Fruit fly (Drosophila melanogaster) ovary, adult (tissue): ENCODE data around the gene Dad1.

Experiments
- CG17801 ChIP-seq: fragments of 200-800 bp; optimal IDR thresholded peaks from 2 replicates; lab custom pipeline; 2019; ENCODE audit warnings: missing biosample characterization, mild to moderate bottlenecking, missing genetic modification characterization, moderate library complexity; ENCODE audit not compliant: partially characterized antibody

The Dad1 gene

DNA sequence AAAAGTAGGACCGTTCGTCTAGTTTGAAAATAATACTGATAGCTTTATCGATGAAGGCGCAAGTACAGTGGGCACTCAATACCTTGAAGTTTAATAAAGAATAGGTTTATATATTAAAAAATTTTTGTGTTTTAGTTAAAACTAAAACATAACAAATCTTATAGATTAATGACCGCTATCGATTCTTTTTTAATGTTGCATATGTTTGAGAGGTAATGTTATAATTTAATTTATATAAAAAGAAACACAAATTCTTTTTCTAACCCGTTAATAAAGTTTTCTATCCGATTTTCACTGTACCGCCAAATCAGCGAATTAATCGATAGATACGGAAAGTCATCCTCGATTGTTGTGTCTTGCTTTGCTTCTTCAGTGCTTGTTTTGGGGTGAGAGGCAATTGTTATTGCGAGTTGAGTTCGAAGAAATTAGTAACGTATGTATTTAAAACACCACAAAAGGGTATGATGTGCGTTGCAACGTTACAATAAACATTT, at the start of gene Dad1, which contains the start of gene CG13384:
Gene Dad1 (minus strand): TSS at position 30 of the 494 bp plus-strand sequence.
Gene CG13384 (plus strand): TSS at position 348 of the 494 bp plus-strand sequence.
- peak; percentile 98 for TF ChIP-seq CG17801 (GFP tag; lab: Kevin White, UChicago)

- no peak for TF ChIP-seq CG17801 (GFP tag; lab: Kevin White, UChicago)
Observed at dm6 chr2L:8433512-8433911, 49.6 kb upstream of the Dad1 start, which contains the start of gene grk. TSS of gene grk (minus strand) at chr2L:8433598.

dm6 chr2L:8432130-8432529, 48.2 kb upstream of the Dad1 start:
- no peak for TF ChIP-seq CG17801 (GFP tag; lab: Kevin White, UChicago)

dm6 chr2L:8426801-8427200, 42.9 kb upstream of the Dad1 start:
- TF ChIP-seq CG17801 (GFP tag; lab: Kevin White, UChicago), result no peak

DNA sequence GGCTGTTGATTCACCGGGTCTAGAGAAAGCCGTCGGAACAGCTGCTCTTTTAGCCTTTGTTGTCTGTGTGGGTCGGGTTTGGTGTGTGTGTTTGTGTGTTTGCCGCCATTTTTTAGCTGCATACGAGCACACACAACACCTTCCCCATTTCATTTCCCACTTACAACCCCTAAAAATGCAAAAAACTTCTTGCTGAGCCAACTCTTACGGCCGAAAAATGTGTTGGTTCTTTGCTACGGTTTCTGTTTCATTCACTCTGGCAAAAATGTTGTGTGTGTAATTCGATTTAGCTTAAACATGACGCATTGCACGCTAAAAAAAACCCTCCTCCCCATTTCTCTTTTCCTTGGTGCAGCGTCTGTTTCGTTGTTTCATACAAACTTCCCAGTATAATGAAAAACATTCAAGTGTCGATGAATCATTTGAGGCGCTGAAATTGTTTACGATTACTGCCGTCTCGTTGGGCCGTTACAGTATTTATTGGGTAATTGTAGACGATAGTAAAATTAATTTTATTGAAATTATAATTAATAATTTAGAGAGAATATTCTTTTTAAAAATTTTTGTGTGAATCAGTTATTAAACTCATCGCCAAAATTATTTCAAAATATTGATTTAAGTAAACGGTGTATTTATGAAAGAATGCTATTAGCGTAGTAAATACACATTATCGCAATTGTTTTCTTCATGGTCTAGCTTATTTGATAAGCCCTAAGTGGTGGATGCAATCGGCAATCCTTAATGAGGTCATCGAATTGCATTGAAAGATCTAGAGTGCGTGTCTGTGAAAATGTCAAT, 42.2 kb upstream of the Dad1 start:
- TF ChIP-seq CG17801 (GFP tag; lab: Kevin White, UChicago), result no peak

DNA sequence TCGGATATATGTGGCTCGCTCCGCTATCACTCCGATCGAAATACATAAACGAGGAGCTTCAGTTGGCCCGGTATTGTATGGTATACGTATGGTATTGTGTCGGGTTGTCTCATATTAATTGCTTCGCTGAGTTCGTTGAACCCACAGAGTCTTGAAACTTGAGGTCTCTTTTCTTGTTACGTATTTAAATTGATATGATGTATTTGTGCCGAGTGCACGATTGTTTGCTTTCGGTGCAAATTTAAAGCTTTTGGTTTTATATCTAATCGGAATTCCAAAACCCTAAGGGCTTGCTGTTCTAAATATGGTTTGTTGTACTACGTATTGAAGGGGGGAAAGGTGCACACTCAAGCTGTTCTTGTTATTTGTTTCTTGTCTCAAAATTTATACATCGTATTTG, 41.3 kb upstream of the Dad1 start:
- no peak for TF ChIP-seq CG17801 (GFP tag; lab: Kevin White, UChicago)

- TF ChIP-seq CG17801 (GFP tag; lab: Kevin White, UChicago), result no peak
Observed at dm6 chr2L:8424662-8425208, 40.8 kb upstream of the Dad1 start.

DNA sequence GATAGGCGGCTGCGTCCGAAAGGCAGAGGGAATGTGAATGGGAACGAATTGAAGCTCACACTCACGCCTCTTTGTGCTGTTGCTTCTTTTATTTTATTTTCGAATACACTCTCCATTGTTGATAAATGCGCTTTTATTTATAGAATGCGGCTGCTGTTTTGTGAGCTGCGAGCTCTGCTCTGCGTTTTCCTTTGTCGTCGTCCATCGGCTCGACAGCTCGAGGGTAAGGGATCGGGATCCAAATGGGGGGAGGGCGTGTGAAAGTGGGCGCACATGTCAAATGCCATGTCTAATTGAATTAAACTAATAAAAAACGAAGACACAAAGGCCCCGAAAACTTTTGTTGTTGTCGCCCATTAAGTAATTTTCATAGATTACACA, 40.1 kb upstream of the Dad1 start:
- no peak for TF ChIP-seq CG17801 (GFP tag; lab: Kevin White, UChicago)

DNA sequence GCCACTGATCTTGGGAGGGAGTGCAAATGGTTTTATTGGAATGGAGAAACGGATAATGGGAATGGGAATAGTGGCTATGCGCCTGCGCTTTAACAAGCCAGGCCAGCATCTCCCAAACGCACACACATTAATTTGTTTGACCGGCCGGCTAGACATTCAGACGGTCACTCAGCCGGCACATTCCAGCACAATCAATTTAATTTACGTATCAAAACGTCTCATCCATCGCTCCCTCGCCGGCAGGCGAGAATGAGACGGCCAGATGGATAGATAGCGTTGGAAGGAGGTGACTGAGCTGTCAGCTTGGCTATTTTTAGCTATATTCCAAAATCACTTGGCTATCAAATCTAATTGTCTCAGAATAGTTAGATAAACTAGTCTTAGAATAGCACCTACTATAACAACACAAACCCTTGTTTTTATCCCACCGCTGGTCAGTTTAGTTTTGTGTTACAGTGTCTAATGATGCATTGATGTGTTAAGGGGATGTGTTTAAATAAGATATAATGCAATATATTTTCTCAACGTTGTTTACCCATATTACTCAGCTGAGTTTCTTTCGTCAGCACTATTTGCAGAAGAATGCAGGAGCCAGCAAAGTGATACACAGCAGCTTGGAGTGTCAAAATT, 39.6 kb upstream of the Dad1 start:
- TF ChIP-seq CG17801 (GFP tag; lab: Kevin White, UChicago), result no peak

- TF ChIP-seq CG17801 (GFP tag; lab: Kevin White, UChicago), result no peak
Observed at dm6 chr2L:8423047-8423446, 39.1 kb upstream of the Dad1 start.

DNA sequence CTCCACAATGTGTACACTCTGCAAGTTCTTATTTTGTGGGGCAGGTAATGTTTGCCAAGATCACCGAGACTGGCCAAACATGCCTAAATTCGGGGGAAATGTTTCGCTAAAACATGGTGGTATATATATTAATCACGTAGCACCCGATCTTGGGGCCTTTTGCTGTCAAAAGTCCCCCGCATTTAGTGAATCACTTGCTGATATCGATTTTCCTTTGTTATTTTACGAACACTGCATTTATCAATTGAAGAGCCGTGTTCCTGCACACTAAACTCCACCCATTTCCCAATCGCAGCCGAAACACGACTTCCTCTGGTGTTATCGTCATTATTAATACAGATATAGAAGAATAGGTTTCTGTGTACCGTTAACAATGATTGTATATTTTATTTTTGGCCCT, 37.8 kb upstream of the Dad1 start:
- TF ChIP-seq CG17801 (GFP tag; lab: Kevin White, UChicago), result no peak

- no peak for TF ChIP-seq CG17801 (GFP tag; lab: Kevin White, UChicago)
Observed at dm6 chr2L:8420259-8420930, 36.5 kb upstream of the Dad1 start.

DNA sequence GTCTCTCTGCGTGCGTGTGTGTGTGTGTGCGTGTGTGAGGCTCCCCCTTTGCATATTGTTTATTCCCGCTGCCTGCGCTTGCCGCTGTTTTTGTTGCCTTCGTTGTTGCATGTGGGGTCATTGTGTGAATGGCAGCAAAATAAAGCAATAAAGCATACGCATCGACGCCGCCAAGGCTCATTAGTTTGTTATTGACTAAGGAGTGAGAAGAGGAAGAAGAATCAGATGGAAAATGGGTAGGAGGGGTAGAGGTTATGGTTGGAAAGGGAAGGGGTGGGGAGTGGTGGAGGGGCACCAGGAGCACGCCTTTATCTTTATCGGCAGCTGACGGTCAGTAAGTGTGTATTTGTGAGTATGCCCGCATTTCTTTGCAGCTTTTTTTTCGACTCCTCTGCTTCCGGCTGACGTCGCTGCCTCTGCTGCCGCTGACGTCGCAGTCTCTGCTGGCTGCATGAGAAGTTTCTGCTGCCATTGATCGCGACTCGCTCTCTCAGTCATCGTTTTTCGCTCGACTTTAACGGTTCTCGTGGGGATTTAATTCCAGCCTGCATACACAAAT, 35.5 kb upstream of the Dad1 start:
- TF ChIP-seq CG17801 (GFP tag; lab: Kevin White, UChicago), result no peak

DNA sequence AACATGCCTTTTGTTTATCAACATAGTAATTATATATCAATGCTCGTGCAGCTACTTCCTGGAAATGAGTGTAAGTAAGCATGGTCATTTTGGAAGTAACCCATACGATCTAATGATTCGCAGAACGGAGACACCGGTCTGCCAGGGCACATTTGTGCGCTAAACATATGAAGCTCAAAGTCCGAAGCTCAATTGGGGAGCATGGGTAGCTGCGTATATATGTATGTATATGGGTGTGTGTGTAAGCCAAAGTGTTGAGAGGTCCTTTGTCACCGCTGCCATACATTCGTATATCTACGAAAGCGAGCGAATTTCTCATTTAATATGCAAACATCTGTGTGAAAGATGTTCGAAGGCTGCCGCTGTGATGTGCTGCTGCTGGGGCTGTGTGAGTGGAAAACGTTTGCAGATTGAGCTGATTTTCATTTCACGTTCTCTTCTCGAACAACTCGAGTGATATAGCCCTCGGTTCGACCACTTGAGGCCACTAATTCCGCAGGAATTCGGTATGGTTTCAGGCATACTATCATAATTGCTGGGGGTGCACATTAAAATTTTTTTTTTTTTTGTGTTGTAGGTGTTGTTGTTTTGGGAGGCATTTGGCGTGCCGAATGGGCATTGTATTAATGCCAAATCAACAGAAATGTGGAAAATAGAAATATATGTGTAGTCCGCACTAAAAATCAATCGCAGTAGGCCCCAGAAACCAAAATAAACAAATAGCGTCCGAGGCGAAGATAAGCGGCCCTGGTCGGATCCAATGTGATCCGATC, 34.4 kb upstream of the Dad1 start:
- TF ChIP-seq CG17801 (GFP tag; lab: Kevin White, UChicago), result no peak
